Worm (Caenorhabditis elegans) whole organism, young adult: Measurements from ENCODE around the gene ZK1248.11.

ENCODE experiments used
- B0261.1 ChIP-seq: sonication (generic microtip); optimal IDR thresholded peaks from 2 replicates; lab custom pipeline; 2016; ENCODE audit warnings: mild to moderate bottlenecking, missing genetic modification characterization, moderate library complexity, missing compliant biosample characterization
- B0336.3 ChIP-seq: fragments of 200-800 bp; sonication (Bioruptor generic); IDR thresholded peaks from 2 replicates; pipeline ENCODE4 v1.3.6; 2022; ENCODE audit warnings: missing genetic modification characterization, missing compliant biosample characterization
- C06A6.2 ChIP-seq: fragments of 200-800 bp; sonication (Bioruptor generic); conservative IDR thresholded peaks from 2 replicates; pipeline ENCODE4 v1.3.6; 2022; ENCODE audit warnings: missing genetic modification characterization, missing compliant biosample characterization
- F33H1.4 ChIP-seq: fragments of 200-800 bp; sonication (Bioruptor generic); IDR thresholded peaks from 2 replicates; pipeline ENCODE4 v1.3.6; 2022; ENCODE audit warnings: missing genetic modification reagents, missing genetic modification characterization, missing compliant biosample characterization
- F55B11.4 ChIP-seq: sonication (generic microtip); optimal IDR thresholded peaks from 2 replicates; lab custom pipeline; 2016; ENCODE audit warnings: missing compliant biosample characterization, missing genetic modification characterization, borderline replicate concordance; ENCODE audit not compliant: insufficient read depth
- F57C9.4 ChIP-seq: sonication (generic microtip); optimal IDR thresholded peaks from 2 replicates; lab custom pipeline; 2017; ENCODE audit warnings: mild to moderate bottlenecking, missing genetic modification characterization, missing compliant biosample characterization
- T26A5.8 ChIP-seq: sonication (generic microtip); optimal IDR thresholded peaks from 2 replicates; lab custom pipeline; 2016; ENCODE audit warnings: missing genetic modification characterization, missing compliant biosample characterization
- Y53F4B.3 ChIP-seq: fragments of 200-800 bp; sonication (Bioruptor generic); IDR thresholded peaks from 2 replicates; pipeline ENCODE4 v1.3.6; 2022; ENCODE audit warnings: missing genetic modification reagents, missing genetic modification characterization, missing compliant biosample characterization
- Y95B8A.8 ChIP-seq: fragments of 200-800 bp; sonication (Bioruptor generic); IDR thresholded peaks from 2 replicates; pipeline ENCODE4 v1.3.6; 2022; ENCODE audit warnings: missing genetic modification reagents, missing genetic modification characterization, missing compliant biosample characterization
- ama-1 ChIP-seq, 3 experiments: fragments of 150-350 bp in 1 of 3; sonication (generic microtip) in 2 of 3; optimal IDR thresholded peaks; 2 replicates each; lab custom pipeline; 2014 to 2018; ENCODE audit warnings: missing biosample characterization in 2 of 3, missing genetic modification characterization in 2 of 3, missing genetic modification reagents in 2 of 3
- aptf-3 ChIP-seq: fragments of 200-800 bp; sonication (Bioruptor generic); IDR thresholded peaks from 2 replicates; pipeline ENCODE4 v1.3.6; 2022; ENCODE audit warnings: missing genetic modification characterization, missing compliant biosample characterization
- atf-7 ChIP-seq: sonication (generic microtip); optimal IDR thresholded peaks from 2 replicates; lab custom pipeline; 2017; ENCODE audit warnings: mild to moderate bottlenecking, missing genetic modification characterization, missing compliant biosample characterization
- attf-3 ChIP-seq: fragments of 200-800 bp; sonication (Bioruptor generic); conservative IDR thresholded peaks from 2 replicates; pipeline ENCODE4 v1.3.6; 2022; ENCODE audit warnings: missing genetic modification reagents, missing genetic modification characterization, missing compliant biosample characterization
- bed-1 ChIP-seq: fragments of 200-800 bp; sonication (Bioruptor generic); IDR thresholded peaks from 2 replicates; pipeline ENCODE4 v1.3.6; 2022; ENCODE audit warnings: missing genetic modification reagents, missing genetic modification characterization, missing compliant biosample characterization
- ceh-100 ChIP-seq: fragments of 200-800 bp; sonication (Bioruptor generic); IDR thresholded peaks from 2 replicates; pipeline ENCODE4 v1.3.6; 2022; ENCODE audit warnings: missing genetic modification reagents, missing genetic modification characterization, missing compliant biosample characterization
- ceh-40 ChIP-seq: fragments of 200-800 bp; sonication (Bioruptor generic); IDR thresholded peaks from 2 replicates; pipeline ENCODE4 v1.3.6; 2022; ENCODE audit warnings: missing genetic modification characterization, missing compliant biosample characterization
- dox-1 ChIP-seq: fragments of 200-800 bp; sonication (Bioruptor generic); IDR thresholded peaks from 2 replicates; pipeline ENCODE4 v1.3.6; 2022; ENCODE audit warnings: missing genetic modification reagents, missing genetic modification characterization, missing compliant biosample characterization
- dpff-1 ChIP-seq: sonication (generic microtip); optimal IDR thresholded peaks from 2 replicates; lab custom pipeline; 2017; ENCODE audit warnings: mild to moderate bottlenecking, missing genetic modification characterization, missing compliant biosample characterization
- dpl-1 ChIP-seq: fragments of 150-350 bp; optimal IDR thresholded peaks from 2 replicates; lab custom pipeline; 2014; ENCODE audit warnings: missing biosample characterization, missing genetic modification reagents, missing genetic modification characterization
- egl-18 ChIP-seq: fragments of 200-800 bp; sonication (Bioruptor generic); IDR thresholded peaks from 2 replicates; pipeline ENCODE4 v1.3.6; 2022; ENCODE audit warnings: missing genetic modification reagents, missing genetic modification characterization, missing compliant biosample characterization
- egl-44 ChIP-seq: fragments of 200-800 bp; sonication (Bioruptor generic); IDR thresholded peaks from 2 replicates; pipeline ENCODE4 v1.3.6; 2022; ENCODE audit warnings: missing genetic modification reagents, missing genetic modification characterization, missing compliant biosample characterization
- hmg-1.2 ChIP-seq: fragments of 200-800 bp; sonication (Bioruptor generic); IDR thresholded peaks from 2 replicates; pipeline ENCODE4 v1.3.6; 2022; ENCODE audit warnings: missing genetic modification reagents, missing genetic modification characterization, missing compliant biosample characterization
- hrde-1 ChIP-seq: sonication (generic microtip); optimal IDR thresholded peaks from 2 replicates; lab custom pipeline; 2016; ENCODE audit warnings: missing genetic modification characterization, mild to moderate bottlenecking, missing compliant biosample characterization, moderate library complexity, missing genotype, missing genetic modification reagents, borderline replicate concordance
- hsf-1 ChIP-seq: fragments of 200-800 bp; sonication (Bioruptor generic); IDR thresholded peaks from 2 replicates; pipeline ENCODE4 v1.3.6; 2022; ENCODE audit warnings: missing genetic modification reagents, missing genetic modification characterization, missing compliant biosample characterization
- lin-35 ChIP-seq, 3 experiments: fragments of 150-350 bp in 2 of 3; sonication (generic microtip) in 1 of 3; optimal IDR thresholded peaks; 2 replicates each; lab custom pipeline; 2014 to 2018; ENCODE audit warnings: missing biosample characterization in 3 of 3, missing genetic modification characterization in 3 of 3, missing genetic modification reagents in 3 of 3
- lsl-1 ChIP-seq: fragments of 200-800 bp; sonication (Bioruptor generic); optimal IDR thresholded peaks from 2 replicates; lab custom pipeline; 2018; ENCODE audit warnings: mild to moderate bottlenecking, missing genetic modification characterization, moderate library complexity, missing compliant biosample characterization
- madf-10 ChIP-seq: sonication (generic microtip); optimal IDR thresholded peaks from 2 replicates; lab custom pipeline; 2016; ENCODE audit warnings: mild to moderate bottlenecking, missing genetic modification characterization, missing compliant biosample characterization
- madf-6 ChIP-seq: fragments of 200-800 bp; sonication (Bioruptor generic); IDR thresholded peaks from 2 replicates; pipeline ENCODE4 v1.3.6; 2022; ENCODE audit warnings: missing genetic modification reagents, missing genetic modification characterization, missing compliant biosample characterization
- madf-8 ChIP-seq: fragments of 200-800 bp; sonication (Bioruptor generic); conservative IDR thresholded peaks from 2 replicates; pipeline ENCODE4 v1.3.6; 2022; ENCODE audit warnings: missing genetic modification reagents, missing genetic modification characterization, missing compliant biosample characterization
- mes-4 ChIP-seq: sonication (generic microtip); optimal IDR thresholded peaks from 2 replicates; lab custom pipeline; 2016; ENCODE audit warnings: missing genotype, missing genetic modification characterization, missing compliant biosample characterization
- mxl-1 ChIP-seq: sonication (generic microtip); optimal IDR thresholded peaks from 2 replicates; lab custom pipeline; 2016; ENCODE audit warnings: missing genetic modification characterization, missing compliant biosample characterization
- nfya-1 ChIP-seq: sonication (generic microtip); optimal IDR thresholded peaks from 2 replicates; lab custom pipeline; 2017; ENCODE audit warnings: antibody characterized with exemption, missing compliant biosample characterization, missing genetic modification characterization, borderline replicate concordance; ENCODE audit not compliant: insufficient read depth
- nfyb-1 ChIP-seq: fragments of 200-800 bp; sonication (Bioruptor generic); IDR thresholded peaks from 2 replicates; pipeline ENCODE4 v1.3.6; 2022; ENCODE audit warnings: missing genetic modification reagents, missing genetic modification characterization, missing compliant biosample characterization
- pbrm-1 ChIP-seq: fragments of 200-800 bp; sonication (Bioruptor generic); IDR thresholded peaks from 2 replicates; pipeline ENCODE4 v1.3.6; 2022; ENCODE audit warnings: missing genetic modification reagents, missing genetic modification characterization, missing compliant biosample characterization
- repo-1 ChIP-seq: sonication (generic microtip); optimal IDR thresholded peaks from 2 replicates; lab custom pipeline; 2017; ENCODE audit warnings: mild to moderate bottlenecking, missing genetic modification characterization, missing compliant biosample characterization
- sdz-38 ChIP-seq: sonication (generic microtip); optimal IDR thresholded peaks from 2 replicates; lab custom pipeline; 2016; ENCODE audit warnings: missing genotype, missing genetic modification characterization, missing compliant biosample characterization
- sea-2 ChIP-seq: fragments of 200-800 bp; sonication (Bioruptor generic); IDR thresholded peaks from 2 replicates; pipeline ENCODE4 v1.3.6; 2022; ENCODE audit warnings: missing genetic modification characterization, missing compliant biosample characterization
- snpc-1.1 ChIP-seq: sonication (generic microtip); optimal IDR thresholded peaks from 2 replicates; lab custom pipeline; 2017; ENCODE audit warnings: missing genetic modification characterization, mild to moderate bottlenecking, missing compliant biosample characterization, antibody characterized with exemption, moderate library complexity, missing genotype, missing genetic modification reagents; ENCODE audit not compliant: insufficient read depth
- somi-1 ChIP-seq: fragments of 200-800 bp; sonication (Bioruptor generic); optimal IDR thresholded peaks from 2 replicates; lab custom pipeline; 2018; ENCODE audit warnings: mild to moderate bottlenecking, missing genetic modification characterization, missing compliant biosample characterization
- tbp1 ChIP-seq: fragments of 200-800 bp; sonication (Bioruptor generic); optimal IDR thresholded peaks from 2 replicates; lab custom pipeline; 2018; ENCODE audit warnings: mild to moderate bottlenecking, missing genetic modification characterization, missing compliant biosample characterization
- tbx-9 ChIP-seq: sonication (generic microtip); optimal IDR thresholded peaks from 2 replicates; lab custom pipeline; 2016; ENCODE audit warnings: borderline replicate concordance, missing genetic modification characterization, inconsistent platforms, missing compliant biosample characterization
- unc-130 ChIP-seq: sonication (generic microtip); optimal IDR thresholded peaks from 2 replicates; lab custom pipeline; 2016; ENCODE audit warnings: missing genetic modification reagents, missing genetic modification characterization, missing compliant biosample characterization
- zim-3 ChIP-seq: sonication (generic microtip); optimal IDR thresholded peaks from 2 replicates; lab custom pipeline; 2017; ENCODE audit warnings: mild to moderate bottlenecking, missing genetic modification characterization, moderate library complexity, missing compliant biosample characterization
- ztf-18 ChIP-seq: sonication (generic microtip); optimal IDR thresholded peaks from 2 replicates; lab custom pipeline; 2016; ENCODE audit warnings: missing genotype, mild to moderate bottlenecking, missing genetic modification characterization, missing compliant biosample characterization
- ztf-6 ChIP-seq: fragments of 200-800 bp; sonication (Bioruptor generic); IDR thresholded peaks from 2 replicates; pipeline ENCODE4 v1.3.6; 2022; ENCODE audit warnings: missing genetic modification reagents, missing genetic modification characterization, missing compliant biosample characterization

The ZK1248.11 gene

DNA sequence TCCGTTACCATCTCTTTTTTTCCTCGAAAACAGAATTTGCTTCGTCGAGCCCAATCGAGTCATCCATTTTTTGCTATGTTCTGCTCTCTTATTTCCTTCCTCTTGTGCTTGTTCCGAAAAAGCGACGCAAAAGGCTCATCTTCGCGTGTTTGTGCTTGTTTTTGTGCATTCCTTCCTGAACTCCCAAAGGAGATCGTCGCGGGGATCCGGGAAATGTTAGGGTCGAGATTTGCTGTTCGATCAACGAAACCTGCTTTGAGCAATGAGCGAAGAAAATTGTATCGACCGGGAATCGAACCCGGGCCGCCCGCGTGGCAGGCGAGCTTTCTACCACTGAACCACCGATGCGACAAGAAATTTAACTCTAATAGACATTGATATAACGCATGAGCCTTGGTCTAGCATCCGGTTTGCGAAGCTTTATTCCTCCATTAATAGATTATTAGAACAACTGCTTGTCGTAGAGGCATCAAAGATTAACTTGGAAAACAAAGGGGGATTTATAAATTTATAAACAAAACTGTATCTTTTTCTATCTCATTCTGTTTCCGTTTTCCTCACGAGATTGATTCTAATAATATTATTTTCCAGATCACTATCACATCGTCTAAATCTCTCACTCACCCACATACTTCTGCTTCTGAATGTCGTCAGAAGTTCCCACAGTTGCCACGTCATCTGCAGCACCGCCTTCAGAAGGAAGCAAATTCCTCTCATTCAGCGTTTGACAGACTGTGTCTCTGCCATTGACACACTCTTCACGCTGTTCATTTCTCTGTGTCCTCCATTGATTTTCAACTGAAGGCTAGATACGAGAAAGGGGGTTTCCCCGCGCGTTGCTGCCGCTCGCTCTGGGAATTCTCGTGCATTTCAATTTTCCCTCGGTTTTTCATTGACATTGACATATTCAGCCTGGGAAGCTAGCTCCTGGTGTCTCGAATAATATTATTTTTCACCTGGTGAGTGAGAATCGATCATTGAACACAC, 46.2 kb downstream of the ZK1248.11 start, which contains the start of gene K05F1.6 (continued):
- TF ChIP-seq tbx-9 (tag; lab: Kevin White, UChicago) (no peak), egl-18 (GFP tag; lab: Robert Waterston, UW) (no peak; the same call in 1 of the 2 replicates), hmg-1.2 (GFP tag; lab: Robert Waterston, UW) (peak; percentile 90), F55B11.4 (tag; lab: Kevin White, UChicago) (no peak), madf-8 (GFP tag; lab: Robert Waterston, UW) (0 out of 2 replicates have a peak, but pooled peaks have one; percentile 5), hsf-1 (GFP tag; lab: Robert Waterston, UW) (peak; percentile 44; the same call in 1 of the 2 replicates), egl-44 (GFP tag; lab: Robert Waterston, UW) (peak; percentile 85), somi-1 (GFP tag; lab: Kevin White, UChicago) (peak; percentile 82), Y53F4B.3 (GFP tag; lab: Robert Waterston, UW) (peak; percentile 60; the same call in 1 of the 2 replicates), T26A5.8 (peak; percentile 83), bed-1 (GFP tag; lab: Robert Waterston, UW) (no peak), sdz-38 (no peak), ama-1 (optimal IDR thresholded peaks at IDR 0.05; lab: Kevin White, UChicago) (no peak), ama-1 (GFP tag; optimal IDR thresholded peaks at IDR 0.05; lab: Kevin White, UChicago) (peak; percentile 36 to 67), snpc-1.1 (tag; lab: Kevin White, UChicago) (peak; percentile 31), F33H1.4 (GFP tag; lab: Robert Waterston, UW) (peak; percentile 34; the same call in 1 of the 2 replicates), ceh-100 (GFP tag; lab: Robert Waterston, UW) (peak; percentile 73), Y95B8A.8 (GFP tag; lab: Robert Waterston, UW) (peak; percentile 70), atf-7 (tag; lab: Kevin White, UChicago) (peak; percentile 72), C06A6.2 (no peak), mes-4 (tag; lab: Kevin White, UChicago) (peak; percentile 76), sea-2 (no peak), F57C9.4 (tag; lab: Kevin White, UChicago) (no peak), dox-1 (GFP tag; lab: Robert Waterston, UW) (peak; percentile 89), nfya-1 (tag; lab: Kevin White, UChicago) (no peak), madf-10 (tag; lab: Kevin White, UChicago) (peak; percentile 70), unc-130 (GFP tag; lab: Kevin White, UChicago) (peak; percentile 50), lin-35 (GFP tag; optimal IDR thresholded peaks at IDR 0.05; lab: Kevin White, UChicago) (peak in 1 of 3 experiments; percentile 55), repo-1 (tag; lab: Kevin White, UChicago) (peak; percentile 82), dpff-1 (tag; lab: Kevin White, UChicago) (peak; percentile 66), madf-6 (GFP tag; lab: Robert Waterston, UW) (peak; percentile 69), B0336.3 (GFP tag; lab: Robert Waterston, UW) (peak; percentile 83; the same call in 1 of the 2 replicates), mxl-1 (tag; lab: Kevin White, UChicago) (peak; percentile 76), B0261.1 (tag; lab: Kevin White, UChicago) (peak; percentile 94), tbp1 (GFP tag; lab: Kevin White, UChicago) (peak; percentile 95), nfyb-1 (GFP tag; lab: Robert Waterston, UW) (peak; percentile 88), aptf-3 (peak; percentile 95), attf-3 (GFP tag; lab: Robert Waterston, UW) (peak; percentile 48; the same call in 1 of the 2 replicates), ceh-40 (GFP tag; lab: Robert Waterston, UW) (0 out of 2 replicates have a peak, but pooled peaks have one; percentile 34), ztf-6 (0 out of 2 replicates have a peak, but pooled peaks have one; percentile 43), zim-3 (peak; percentile 94), dpl-1 (no peak), lsl-1 (GFP tag; lab: Kevin White, UChicago) (peak; percentile 63), ztf-18 (tag; lab: Kevin White, UChicago) (peak; percentile 81), hrde-1 (tag; lab: Kevin White, UChicago) (peak; percentile 90), pbrm-1 (GFP tag; lab: Robert Waterston, UW) (peak; percentile 79)
